Fruit fly (Drosophila melanogaster): ENCODE data around the gene pho.

pho gene

dm6 chr4:1181591-1182125, at the start of gene pho:
Gene pho (minus strand): TSS chr4:1181628.
- TF ChIP-seq pan (optimal IDR thresholded peaks at IDR 0.05) (no peak), pan (GFP tag; optimal IDR thresholded peaks at IDR 0.05 in 1 of 2, IDR thresholded peaks at IDR 0.05 in 1 of 2) (no peak), odd (GFP tag; optimal IDR thresholded peaks at IDR 0.05) (no peak), ham (GFP tag; IDR thresholded peaks at IDR 0.05) (no peak), pros (GFP tag; optimal IDR thresholded peaks at IDR 0.05) (no peak), CG1603 (tag; optimal IDR thresholded peaks at IDR 0.05) (peak; percentile 80), tup (GFP tag; optimal IDR thresholded peaks at IDR 0.05) (no peak), cad (GFP tag; optimal IDR thresholded peaks at IDR 0.05) (no peak), CG33213 (GFP tag; optimal IDR thresholded peaks at IDR 0.05) (peak; percentile 88), NfI (GFP tag; optimal IDR thresholded peaks at IDR 0.05) (no peak), Lhr (GFP tag; optimal IDR thresholded peaks at IDR 0.05) (peak; percentile 95), lilli (GFP tag; optimal IDR thresholded peaks at IDR 0.05) (no peak), sens-2 (GFP tag; IDR thresholded peaks at IDR 0.05) (no peak), pum (GFP tag; optimal IDR thresholded peaks at IDR 0.05) (no peak), CG12744 (GFP tag; optimal IDR thresholded peaks at IDR 0.05) (no peak), CG30020 (tag; optimal IDR thresholded peaks at IDR 0.05) (peak; percentile 99), CG18764 (GFP tag; optimal IDR thresholded peaks at IDR 0.05) (no peak), Six4 (GFP tag; optimal IDR thresholded peaks at IDR 0.05) (no peak), CG15514 (GFP tag; optimal IDR thresholded peaks at IDR 0.05) (no peak), CG11398 (GFP tag; optimal IDR thresholded peaks at IDR 0.05) (no peak), CkIIα-i1 (GFP tag; IDR thresholded peaks at IDR 0.05) (no peak), Ssrp (tag; optimal IDR thresholded peaks at IDR 0.05) (no peak), CG16815 (GFP tag; optimal IDR thresholded peaks at IDR 0.05) (peak; percentile 34), CG12071 (GFP tag; optimal IDR thresholded peaks at IDR 0.05) (no peak), CG3281 (GFP tag; optimal IDR thresholded peaks at IDR 0.05) (no peak), esg (GFP tag; conservative IDR thresholded peaks at IDR 0.05) (no peak), chinmo (GFP tag; IDR thresholded peaks at IDR 0.05; ENCODE audit: partially characterized antibody) (no peak), CG42726 (GFP tag; IDR thresholded peaks at IDR 0.05; ENCODE audit: partially characterized antibody) (no peak), peb (GFP tag; IDR thresholded peaks at IDR 0.05) (no peak), Aef1 (GFP tag; IDR thresholded peaks at IDR 0.05) (no peak), CG2116 (GFP tag; optimal IDR thresholded peaks at IDR 0.05) (no peak), jumu (GFP tag; optimal IDR thresholded peaks at IDR 0.05) (no peak), Sox100B (GFP tag; optimal IDR thresholded peaks at IDR 0.05) (peak; percentile 37), CG16863 (GFP tag; optimal IDR thresholded peaks at IDR 0.05) (peak; percentile 10), yki (optimal IDR thresholded peaks at IDR 0.05) (no peak), unc-4 (GFP tag; IDR thresholded peaks at IDR 0.05; ENCODE audit: partially characterized antibody) (no peak), CG31388 (GFP tag; optimal IDR thresholded peaks at IDR 0.05) (no peak), CG6689 (GFP tag; IDR thresholded peaks at IDR 0.05) (no peak), CG7745 (tag; optimal IDR thresholded peaks at IDR 0.05) (no peak), CG8388 (GFP tag; optimal IDR thresholded peaks at IDR 0.05) (no peak), Jarid2 (GFP tag; optimal IDR thresholded peaks at IDR 0.05) (no peak), zen (tag; optimal IDR thresholded peaks at IDR 0.05) (no peak), dimm (GFP tag; IDR thresholded peaks at IDR 0.05) (no peak), CG8924 (tag; optimal IDR thresholded peaks at IDR 0.05) (no peak), Taf1 (GFP tag; IDR thresholded peaks at IDR 0.05) (no peak), CG11247 (GFP tag; IDR thresholded peaks at IDR 0.05) (no peak), CG11723 (GFP tag; optimal IDR thresholded peaks at IDR 0.05) (peak; percentile 97), Ets65A (GFP tag) (peak; percentile 64), tin (GFP tag; optimal IDR thresholded peaks at IDR 0.05) (no peak), CG33557 (GFP tag; optimal IDR thresholded peaks at IDR 0.05) (no peak), CG17385 (GFP tag; optimal IDR thresholded peaks at IDR 0.05) (no peak), CG1233 (GFP tag; optimal IDR thresholded peaks at IDR 0.05) (no peak)

All from whole organism, embryonic.